Fruit fly (Drosophila melanogaster) whole organism, adult: ENCODE data around the gene orb2.

Experiments used
- CG11617 ChIP-seq: fragments of 200-800 bp; sonication (Bioruptor generic); optimal IDR thresholded peaks from 2 replicates; lab custom pipeline; 2017; ENCODE audit warnings: mild to moderate bottlenecking, missing biosample characterization, missing genetic modification reagents, missing genetic modification characterization
- CG1620 ChIP-seq: fragments of 200-800 bp; sonication (Bioruptor generic); optimal IDR thresholded peaks from 2 replicates; lab custom pipeline; 2016; ENCODE audit warnings: missing biosample characterization, missing genetic modification characterization
- CG5204 ChIP-seq: fragments of 200-800 bp; sonication (Bioruptor generic); optimal IDR thresholded peaks from 2 replicates; lab custom pipeline; 2016; ENCODE audit warnings: missing biosample characterization, missing genetic modification characterization
- Hr96 ChIP-seq: fragments of 200-800 bp; sonication (Bioruptor generic); optimal IDR thresholded peaks from 2 replicates; lab custom pipeline; 2016; ENCODE audit warnings: missing biosample characterization, missing genetic modification characterization
- Mnt ChIP-seq: fragments of 200-800 bp; sonication (Bioruptor generic); optimal IDR thresholded peaks from 2 replicates; lab custom pipeline; 2016; ENCODE audit warnings: missing biosample characterization, mild to moderate bottlenecking, missing genetic modification characterization
- bab1 ChIP-seq: fragments of 200-800 bp; sonication (Bioruptor generic); optimal IDR thresholded peaks from 3 replicates; lab custom pipeline; 2019; ENCODE audit warnings: missing biosample characterization, mild to moderate bottlenecking, missing genetic modification characterization, moderate library complexity
- cnc ChIP-seq, 2 experiments: fragments of >200 bp; optimal IDR thresholded peaks; 2 replicates each; lab custom pipeline; 2017
- kay ChIP-seq: fragments of 200-800 bp; sonication (Bioruptor generic); peaks from one replicate; lab custom pipeline; 2016; ENCODE audit warnings: missing biosample characterization, missing genetic modification characterization, borderline replicate concordance
- ovo ChIP-seq: fragments of 200-800 bp; sonication (Bioruptor generic); optimal IDR thresholded peaks from 2 replicates; lab custom pipeline; 2016; ENCODE audit warnings: missing biosample characterization, missing genetic modification characterization
- pad ChIP-seq: fragments of 200-800 bp; sonication (Bioruptor generic); optimal IDR thresholded peaks from 3 replicates; lab custom pipeline; 2017; ENCODE audit warnings: missing biosample characterization, missing genetic modification characterization, mild to moderate bottlenecking, moderate library complexity, missing genetic modification reagents
- tj ChIP-seq: fragments of 200-800 bp; sonication (Bioruptor generic); optimal IDR thresholded peaks from 3 replicates; lab custom pipeline; 2017; ENCODE audit warnings: missing biosample characterization, mild to moderate bottlenecking, missing genetic modification characterization, moderate library complexity
- toe ChIP-seq: fragments of 200-800 bp; sonication (Bioruptor generic); optimal IDR thresholded peaks from 2 replicates; lab custom pipeline; 2016; ENCODE audit warnings: missing biosample characterization, missing genetic modification characterization

orb2 gene

dm6 chr3L:8888533-8888932 is 65.7 kb downstream of the orb2 start, which contains the start of gene CG43169:
Gene CG43169 (minus strand): TSS chr3L:8888633.
- TF ChIP-seq CG5204 (GFP tag; lab: Kevin White, UChicago) (no peak), toe (GFP tag; lab: Kevin White, UChicago) (no peak), CG1620 (GFP tag; lab: Kevin White, UChicago) (no peak), Hr96 (GFP tag; lab: Kevin White, UChicago) (no peak), ovo (GFP tag; lab: Kevin White, UChicago) (no peak), kay (GFP tag; lab: Kevin White, UChicago) (no peak), tj (no peak), pad (no peak), cnc (optimal IDR thresholded peaks at IDR 0.05; lab: Kevin White, UChicago) (no peak), CG11617 (GFP tag; lab: Kevin White, UChicago) (no peak), bab1 (GFP tag; lab: Kevin White, UChicago) (no peak), Mnt (GFP tag; lab: Kevin White, UChicago) (no peak)
